Worm (Caenorhabditis elegans) whole organism, young adult: Measurements from ENCODE around the gene mec-7.

ENCODE experiments used
- B0019.2 ChIP-seq: fragments of 200-800 bp; sonication (Bioruptor generic); conservative IDR thresholded peaks from 2 replicates; pipeline ENCODE4 v1.3.6; 2022; ENCODE audit warnings: missing genetic modification reagents, missing genetic modification characterization, missing compliant biosample characterization
- B0035.1 ChIP-seq: sonication (generic microtip); optimal IDR thresholded peaks from 2 replicates; lab custom pipeline; 2016; ENCODE audit warnings: missing genetic modification characterization, mild to moderate bottlenecking, missing compliant biosample characterization, missing genotype, missing genetic modification reagents
- D2030.7 ChIP-seq: fragments of 200-800 bp; sonication (Bioruptor generic); IDR thresholded peaks from 2 replicates; pipeline ENCODE4 v1.3.6; 2022; ENCODE audit warnings: missing genetic modification reagents, missing genetic modification characterization, missing compliant biosample characterization
- F33H1.4 ChIP-seq: fragments of 200-800 bp; sonication (Bioruptor generic); IDR thresholded peaks from 2 replicates; pipeline ENCODE4 v1.3.6; 2022; ENCODE audit warnings: missing genetic modification reagents, missing genetic modification characterization, missing compliant biosample characterization
- F57A8.1 ChIP-seq: fragments of 200-800 bp; sonication (Bioruptor generic); optimal IDR thresholded peaks from 2 replicates; lab custom pipeline; 2018; ENCODE audit warnings: mild to moderate bottlenecking, missing genetic modification characterization, moderate library complexity, missing compliant biosample characterization
- Y53F4B.3 ChIP-seq: fragments of 200-800 bp; sonication (Bioruptor generic); IDR thresholded peaks from 2 replicates; pipeline ENCODE4 v1.3.6; 2022; ENCODE audit warnings: missing genetic modification reagents, missing genetic modification characterization, missing compliant biosample characterization
- aptf-3 ChIP-seq: fragments of 200-800 bp; sonication (Bioruptor generic); IDR thresholded peaks from 2 replicates; pipeline ENCODE4 v1.3.6; 2022; ENCODE audit warnings: missing genetic modification characterization, missing compliant biosample characterization
- attf-3 ChIP-seq: fragments of 200-800 bp; sonication (Bioruptor generic); conservative IDR thresholded peaks from 2 replicates; pipeline ENCODE4 v1.3.6; 2022; ENCODE audit warnings: missing genetic modification reagents, missing genetic modification characterization, missing compliant biosample characterization
- bed-2 ChIP-seq: fragments of 200-800 bp; sonication (Bioruptor generic); IDR thresholded peaks from 2 replicates; pipeline ENCODE4 v1.3.6; 2022; ENCODE audit warnings: missing genetic modification reagents, missing genetic modification characterization, missing compliant biosample characterization
- cebp-1 ChIP-seq, 2 experiments: fragments of 200-800 bp in 1 of 2; sonication (Bioruptor generic) in 1 of 2; sonication (generic microtip) in 1 of 2; IDR thresholded peaks in 1 of 2; optimal IDR thresholded peaks in 1 of 2; 2 replicates each; pipeline versions ENCODE4 v1.3.6 to Lab custom; 2017 to 2022; ENCODE audit warnings: missing compliant biosample characterization in 2 of 2, missing genetic modification characterization in 2 of 2, mild to moderate bottlenecking in 1 of 2, missing genetic modification reagents in 1 of 2, moderate library complexity in 1 of 2
- cebp-2 ChIP-seq: fragments of 200-800 bp; sonication (Bioruptor generic); IDR thresholded peaks from 2 replicates; pipeline ENCODE4 v1.3.6; 2022; ENCODE audit warnings: missing genetic modification characterization, missing compliant biosample characterization
- ceh-27 ChIP-seq: fragments of 200-800 bp; sonication (Bioruptor generic); optimal IDR thresholded peaks from 2 replicates; lab custom pipeline; 2018; ENCODE audit warnings: mild to moderate bottlenecking, missing genetic modification characterization, moderate library complexity, missing compliant biosample characterization
- ceh-40 ChIP-seq: fragments of 200-800 bp; sonication (Bioruptor generic); IDR thresholded peaks from 2 replicates; pipeline ENCODE4 v1.3.6; 2022; ENCODE audit warnings: missing genetic modification characterization, missing compliant biosample characterization
- ceh-79 ChIP-seq: sonication (generic microtip); optimal IDR thresholded peaks from 2 replicates; lab custom pipeline; 2017; ENCODE audit warnings: mild to moderate bottlenecking, missing genetic modification characterization, missing compliant biosample characterization
- hmg-1.2 ChIP-seq: fragments of 200-800 bp; sonication (Bioruptor generic); IDR thresholded peaks from 2 replicates; pipeline ENCODE4 v1.3.6; 2022; ENCODE audit warnings: missing genetic modification reagents, missing genetic modification characterization, missing compliant biosample characterization
- hrde-1 ChIP-seq: sonication (generic microtip); optimal IDR thresholded peaks from 2 replicates; lab custom pipeline; 2016; ENCODE audit warnings: missing genetic modification characterization, mild to moderate bottlenecking, missing compliant biosample characterization, moderate library complexity, missing genotype, missing genetic modification reagents, borderline replicate concordance
- hsf-1 ChIP-seq: fragments of 200-800 bp; sonication (Bioruptor generic); IDR thresholded peaks from 2 replicates; pipeline ENCODE4 v1.3.6; 2022; ENCODE audit warnings: missing genetic modification reagents, missing genetic modification characterization, missing compliant biosample characterization
- let-607 ChIP-seq, 2 experiments: fragments of 200-800 bp in 1 of 2; sonication (Bioruptor generic) in 1 of 2; sonication (generic microtip) in 1 of 2; optimal IDR thresholded peaks; 2 replicates each; lab custom pipeline; 2016 to 2018; ENCODE audit warnings: mild to moderate bottlenecking in 2 of 2, missing compliant biosample characterization in 2 of 2, missing genetic modification characterization in 2 of 2, moderate library complexity in 2 of 2, missing genotype in 1 of 2
- lin-26 ChIP-seq: fragments of 200-800 bp; sonication (Bioruptor generic); IDR thresholded peaks from 2 replicates; pipeline ENCODE4 v1.3.6; 2022; ENCODE audit warnings: missing genetic modification reagents, missing genetic modification characterization, missing compliant biosample characterization
- lin-35 ChIP-seq, 3 experiments: fragments of 150-350 bp in 2 of 3; sonication (generic microtip) in 1 of 3; optimal IDR thresholded peaks; 2 replicates each; lab custom pipeline; 2014 to 2018; ENCODE audit warnings: missing biosample characterization in 3 of 3, missing genetic modification characterization in 3 of 3, missing genetic modification reagents in 3 of 3
- lin-54 ChIP-seq: fragments of 200-800 bp; sonication (Bioruptor generic); optimal IDR thresholded peaks from 2 replicates; lab custom pipeline; 2018; ENCODE audit warnings: mild to moderate bottlenecking, missing genetic modification characterization, missing compliant biosample characterization
- lir-1 ChIP-seq: fragments of 200-800 bp; sonication (Bioruptor generic); conservative IDR thresholded peaks from 2 replicates; pipeline ENCODE4 v1.3.6; 2022; ENCODE audit warnings: missing genetic modification reagents, missing genetic modification characterization, missing compliant biosample characterization
- lsy-27 ChIP-seq: sonication (generic microtip); optimal IDR thresholded peaks from 2 replicates; lab custom pipeline; 2017; ENCODE audit warnings: missing genetic modification characterization, mild to moderate bottlenecking, missing compliant biosample characterization, antibody characterized with exemption, missing genotype, borderline replicate concordance; ENCODE audit not compliant: insufficient read depth
- mxl-1 ChIP-seq: sonication (generic microtip); optimal IDR thresholded peaks from 2 replicates; lab custom pipeline; 2016; ENCODE audit warnings: missing genetic modification characterization, missing compliant biosample characterization
- nfya-1 ChIP-seq: sonication (generic microtip); optimal IDR thresholded peaks from 2 replicates; lab custom pipeline; 2017; ENCODE audit warnings: antibody characterized with exemption, missing compliant biosample characterization, missing genetic modification characterization, borderline replicate concordance; ENCODE audit not compliant: insufficient read depth
- nfyb-1 ChIP-seq: fragments of 200-800 bp; sonication (Bioruptor generic); IDR thresholded peaks from 2 replicates; pipeline ENCODE4 v1.3.6; 2022; ENCODE audit warnings: missing genetic modification reagents, missing genetic modification characterization, missing compliant biosample characterization
- nhr-179 ChIP-seq: sonication (generic microtip); optimal IDR thresholded peaks from 2 replicates; lab custom pipeline; 2016; ENCODE audit warnings: mild to moderate bottlenecking, missing genetic modification characterization, missing compliant biosample characterization
- nhr-27 ChIP-seq: fragments of 200-800 bp; sonication (Bioruptor generic); optimal IDR thresholded peaks from 2 replicates; lab custom pipeline; 2018; ENCODE audit warnings: mild to moderate bottlenecking, missing genetic modification characterization, moderate library complexity, missing compliant biosample characterization
- nhr-80 ChIP-seq: sonication (generic microtip); optimal IDR thresholded peaks from 2 replicates; lab custom pipeline; 2016; ENCODE audit warnings: missing genetic modification characterization, missing compliant biosample characterization
- pbrm-1 ChIP-seq: fragments of 200-800 bp; sonication (Bioruptor generic); IDR thresholded peaks from 2 replicates; pipeline ENCODE4 v1.3.6; 2022; ENCODE audit warnings: missing genetic modification reagents, missing genetic modification characterization, missing compliant biosample characterization
- pha-4 ChIP-seq: fragments of 150-350 bp; sonication (generic microtip); optimal IDR thresholded peaks from 2 replicates; lab custom pipeline; 2014; ENCODE audit warnings: missing biosample characterization, missing genetic modification reagents, missing genetic modification characterization
- repo-1 ChIP-seq: sonication (generic microtip); optimal IDR thresholded peaks from 2 replicates; lab custom pipeline; 2017; ENCODE audit warnings: mild to moderate bottlenecking, missing genetic modification characterization, missing compliant biosample characterization
- tbp1 ChIP-seq: fragments of 200-800 bp; sonication (Bioruptor generic); optimal IDR thresholded peaks from 2 replicates; lab custom pipeline; 2018; ENCODE audit warnings: mild to moderate bottlenecking, missing genetic modification characterization, missing compliant biosample characterization
- tbx-9 ChIP-seq: sonication (generic microtip); optimal IDR thresholded peaks from 2 replicates; lab custom pipeline; 2016; ENCODE audit warnings: borderline replicate concordance, missing genetic modification characterization, inconsistent platforms, missing compliant biosample characterization
- unc-130 ChIP-seq: sonication (generic microtip); optimal IDR thresholded peaks from 2 replicates; lab custom pipeline; 2016; ENCODE audit warnings: missing genetic modification reagents, missing genetic modification characterization, missing compliant biosample characterization
- xnd-1 ChIP-seq: sonication (generic microtip); optimal IDR thresholded peaks from 2 replicates; lab custom pipeline; 2016; ENCODE audit warnings: missing genotype, missing genetic modification reagents, missing genetic modification characterization, missing compliant biosample characterization
- ztf-22 ChIP-seq: fragments of 200-800 bp; sonication (Bioruptor generic); optimal IDR thresholded peaks from 2 replicates; lab custom pipeline; 2018; ENCODE audit warnings: mild to moderate bottlenecking, missing genetic modification characterization, moderate library complexity, missing compliant biosample characterization
- ztf-25 ChIP-seq: fragments of 200-800 bp; sonication (Bioruptor generic); IDR thresholded peaks from 2 replicates; pipeline ENCODE4 v1.3.6; 2022; ENCODE audit warnings: missing genetic modification reagents, missing genetic modification characterization, missing compliant biosample characterization

The mec-7 gene

DNA sequence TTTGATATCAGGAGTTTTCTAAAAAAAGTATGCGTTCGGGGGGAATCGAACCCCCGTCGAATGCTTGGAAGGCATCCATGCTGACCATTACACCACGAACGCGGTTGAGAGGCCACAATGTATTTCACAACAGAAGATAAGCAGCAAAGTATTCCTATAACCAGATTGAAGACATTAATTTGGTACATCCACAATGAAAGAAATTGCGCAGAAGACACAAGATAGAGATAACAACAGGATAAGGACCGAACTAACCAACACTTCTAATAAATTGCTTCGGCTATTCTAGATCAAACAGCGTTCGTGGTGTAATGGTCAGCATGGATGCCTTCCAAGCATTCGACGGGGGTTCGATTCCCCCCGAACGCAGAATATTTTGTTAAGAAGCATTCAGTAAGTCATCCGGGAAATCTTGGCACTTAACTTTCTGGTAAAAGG is 17.8 kb upstream of the mec-7 start (continued):
- no peak for TF ChIP-seq attf-3 (GFP tag; lab: Robert Waterston, UW)
- TF ChIP-seq lsy-27 (tag; lab: Kevin White, UChicago): no peak
- TF ChIP-seq lin-26: peak; percentile 84
- peak; percentile 78; the same call in 1 of the 2 replicates for TF ChIP-seq D2030.7 (GFP tag; lab: Robert Waterston, UW)
- TF ChIP-seq ztf-25 (GFP tag; lab: Robert Waterston, UW): peak; percentile 71; the same call in 1 of the 2 replicates
- TF ChIP-seq F57A8.1 (GFP tag; lab: Kevin White, UChicago): peak; percentile 39
- no peak for TF ChIP-seq aptf-3 (GFP tag; lab: Robert Waterston, UW)
- no peak for TF ChIP-seq tbx-9
- no peak for TF ChIP-seq Y53F4B.3 (GFP tag; lab: Robert Waterston, UW)
- peak in 1 of 3 experiments; percentile 59 for TF ChIP-seq lin-35 (GFP tag; optimal IDR thresholded peaks at IDR 0.05; lab: Kevin White, UChicago)
- no peak for TF ChIP-seq cebp-2 (GFP tag; lab: Robert Waterston, UW)
- TF ChIP-seq pbrm-1 (GFP tag; lab: Robert Waterston, UW): peak; percentile 74
- peak; percentile 42; the same call in 1 of the 2 replicates for TF ChIP-seq lir-1
- no peak for TF ChIP-seq pha-4
- no peak for TF ChIP-seq F33H1.4 (GFP tag; lab: Robert Waterston, UW)
- TF ChIP-seq xnd-1 (tag; lab: Kevin White, UChicago): no peak
- peak; percentile 70 for TF ChIP-seq repo-1 (tag; lab: Kevin White, UChicago)
- peak; percentile 72 for TF ChIP-seq hmg-1.2 (GFP tag; lab: Robert Waterston, UW)
- no peak for TF ChIP-seq nfya-1 (tag; lab: Kevin White, UChicago)
- TF ChIP-seq nhr-179 (tag; lab: Kevin White, UChicago): no peak
- peak; percentile 42; the same call in 1 of the 2 replicates for TF ChIP-seq ceh-40
- no peak for TF ChIP-seq bed-2 (GFP tag; lab: Robert Waterston, UW)
- peak; percentile 63; the same call in 1 of the 2 replicates for TF ChIP-seq cebp-1 (GFP tag; IDR thresholded peaks at IDR 0.05; lab: Robert Waterston, UW)
- peak; percentile 70 for TF ChIP-seq cebp-1 (tag; optimal IDR thresholded peaks at IDR 0.05; lab: Kevin White, UChicago)
- peak; percentile 28 for TF ChIP-seq hrde-1 (tag; lab: Kevin White, UChicago)
- TF ChIP-seq ztf-22 (GFP tag; lab: Kevin White, UChicago): peak; percentile 5
- peak; percentile 18 for TF ChIP-seq nhr-80
- peak; percentile 15 to 37 for TF ChIP-seq let-607 (tag; optimal IDR thresholded peaks at IDR 0.05; lab: Kevin White, UChicago)
- TF ChIP-seq unc-130: no peak
- peak; percentile 41 for TF ChIP-seq ceh-79 (tag; lab: Kevin White, UChicago)
- TF ChIP-seq nfyb-1 (GFP tag; lab: Robert Waterston, UW): peak; percentile 76; the same call in 1 of the 2 replicates
- TF ChIP-seq mxl-1 (tag; lab: Kevin White, UChicago): peak; percentile 63
- TF ChIP-seq ceh-27 (GFP tag; lab: Kevin White, UChicago): peak; percentile 27
- peak; percentile 25 for TF ChIP-seq lin-54 (GFP tag; lab: Kevin White, UChicago)
- peak; percentile 59 for TF ChIP-seq B0035.1 (tag; lab: Kevin White, UChicago)
- no peak for TF ChIP-seq hsf-1
- TF ChIP-seq B0019.2: no peak
- TF ChIP-seq nhr-27 (tag; lab: Kevin White, UChicago): no peak
- TF ChIP-seq tbp1 (GFP tag; lab: Kevin White, UChicago): peak; percentile 89
- TF ChIP-seq, all 124 proteins: peak for 63
